Fruit fly (Drosophila melanogaster) whole organism, embryonic: ENCODE results near the gene ZIPIC.

Experiments
- Awh ChIP-seq: fragments of 200-800 bp; sonication (Bioruptor generic); IDR thresholded peaks from 2 replicates; pipeline ENCODE4, ENCODE4 v1.3.6; 2022; ENCODE audit warnings: missing biosample characterization, missing genetic modification characterization
- CG10366 ChIP-seq: fragments of 200-800 bp; sonication (Bioruptor generic); IDR thresholded peaks from 2 replicates; pipeline ENCODE4 v1.3.6; 2022; ENCODE audit warnings: missing biosample characterization, missing genetic modification characterization
- CG10565 ChIP-seq: fragments of 200-800 bp; sonication (Bioruptor generic); optimal IDR thresholded peaks from 3 replicates; lab custom pipeline; 2016; ENCODE audit warnings: missing biosample characterization, mild to moderate bottlenecking, missing genetic modification characterization
- CG10654 ChIP-seq: fragments of 200-800 bp; sonication (Bioruptor generic); optimal IDR thresholded peaks from 2 replicates; lab custom pipeline; 2016; ENCODE audit warnings: missing biosample characterization, missing genetic modification characterization
- CG11085 ChIP-seq: fragments of 200-800 bp; sonication (Bioruptor generic); IDR thresholded peaks from 2 replicates; pipeline ENCODE4 v1.3.6; 2022; ENCODE audit warnings: missing biosample characterization, missing genetic modification characterization
- CG11247 ChIP-seq: fragments of 200-800 bp; sonication (Bioruptor generic); IDR thresholded peaks from 2 replicates; pipeline ENCODE4 v1.3.6; 2022; ENCODE audit warnings: missing biosample characterization, missing genetic modification characterization
- CG12219 ChIP-seq: fragments of 200-800 bp; sonication (Bioruptor generic); optimal IDR thresholded peaks from 3 replicates; lab custom pipeline; 2018; ENCODE audit warnings: missing biosample characterization, mild to moderate bottlenecking, missing genetic modification characterization
- CG12744 ChIP-seq: fragments of 200-800 bp; sonication (Bioruptor generic); optimal IDR thresholded peaks from 2 replicates; lab custom pipeline; 2016; ENCODE audit warnings: missing biosample characterization, missing genetic modification characterization
- CG12942 ChIP-seq: fragments of 200-800 bp; sonication (Bioruptor generic); optimal IDR thresholded peaks from 3 replicates; lab custom pipeline; 2016; ENCODE audit warnings: missing biosample characterization, missing genetic modification characterization
- CG14667 ChIP-seq: fragments of 200-800 bp; sonication (Bioruptor generic); IDR thresholded peaks from 2 replicates; pipeline ENCODE4 v1.3.6; 2022; ENCODE audit warnings: missing biosample characterization, missing genetic modification characterization
- CG14965 ChIP-seq: fragments of 200-800 bp; sonication (Bioruptor generic); optimal IDR thresholded peaks from 2 replicates; lab custom pipeline; 2016; ENCODE audit warnings: missing biosample characterization, missing genetic modification characterization, borderline replicate concordance
- CG1792 ChIP-seq: fragments of 200-800 bp; sonication (Bioruptor generic); optimal IDR thresholded peaks from 2 replicates; lab custom pipeline; 2016; ENCODE audit warnings: missing biosample characterization, missing genetic modification characterization
- CG18011 ChIP-seq: fragments of 200-800 bp; sonication (Bioruptor generic); optimal IDR thresholded peaks from 2 replicates; lab custom pipeline; 2017; ENCODE audit warnings: missing biosample characterization, missing genetic modification characterization, mild to moderate bottlenecking, moderate library complexity, missing genotype
- CG33213 ChIP-seq: fragments of 200-800 bp; sonication (Bioruptor generic); optimal IDR thresholded peaks from 3 replicates; lab custom pipeline; 2016; ENCODE audit warnings: missing biosample characterization, missing genetic modification characterization
- CG43689 ChIP-seq: fragments of 200-800 bp; sonication (Bioruptor generic); IDR thresholded peaks from 2 replicates; pipeline ENCODE4 v1.3.6; 2022; ENCODE audit warnings: missing biosample characterization, missing genetic modification characterization
- CG6654 ChIP-seq: fragments of 200-800 bp; sonication (Bioruptor generic); optimal IDR thresholded peaks from 2 replicates; lab custom pipeline; 2017; ENCODE audit warnings: missing biosample characterization, mild to moderate bottlenecking, missing genetic modification characterization
- CG6689 ChIP-seq: fragments of 200-800 bp; sonication (Bioruptor generic); IDR thresholded peaks from 2 replicates; pipeline ENCODE4 v1.3.6; 2022; ENCODE audit warnings: missing biosample characterization, missing genetic modification characterization
- CG7928 ChIP-seq: fragments of 200-800 bp; sonication (Bioruptor generic); optimal IDR thresholded peaks from 2 replicates; lab custom pipeline; 2017; ENCODE audit warnings: missing biosample characterization, mild to moderate bottlenecking, missing genetic modification characterization
- CG8281 ChIP-seq: fragments of 200-800 bp; sonication (Bioruptor generic); optimal IDR thresholded peaks from 2 replicates; lab custom pipeline; 2018; ENCODE audit warnings: missing biosample characterization, mild to moderate bottlenecking, missing genetic modification characterization, moderate library complexity
- CG8388 ChIP-seq: fragments of 200-800 bp; sonication (Bioruptor generic); optimal IDR thresholded peaks from 2 replicates; lab custom pipeline; 2019; ENCODE audit warnings: missing biosample characterization, mild to moderate bottlenecking, missing genetic modification characterization, moderate library complexity
- CG9932 ChIP-seq: fragments of 200-800 bp; sonication (Bioruptor generic); IDR thresholded peaks from 2 replicates; pipeline ENCODE4 v1.3.6; 2022; ENCODE audit warnings: missing biosample characterization, missing genetic modification characterization
- Dip2 ChIP-seq: fragments of 200-800 bp; sonication (Bioruptor generic); IDR thresholded peaks from 2 replicates; pipeline ENCODE4 v1.3.6; 2022; ENCODE audit warnings: missing biosample characterization, missing genetic modification characterization
- Dll ChIP-seq: fragments of 200-800 bp; sonication (Bioruptor generic); IDR thresholded peaks from 4 replicates; pipeline ENCODE4 v1.3.6; 2022; ENCODE audit warnings: missing biosample characterization, missing genetic modification characterization; ENCODE audit not compliant: partially characterized antibody
- Eip74EF ChIP-seq, 2 experiments: fragments of 200-800 bp in 1 of 2; fragments of >200 bp in 1 of 2; sonication (Bioruptor generic) in 1 of 2; optimal IDR thresholded peaks; 2 replicates each; lab custom pipeline; 2017 to 2019; ENCODE audit warnings: missing biosample characterization in 2 of 2, missing genetic modification characterization in 2 of 2, mild to moderate bottlenecking in 1 of 2, moderate library complexity in 1 of 2
- Elba2 ChIP-seq: fragments of 200-800 bp; sonication (Bioruptor generic); optimal IDR thresholded peaks from 3 replicates; lab custom pipeline; 2016; ENCODE audit warnings: missing biosample characterization, missing genetic modification characterization
- Gsc ChIP-seq: fragments of 200-800 bp; sonication (Bioruptor generic); IDR thresholded peaks from 2 replicates; pipeline ENCODE4 v1.3.6; 2022; ENCODE audit warnings: missing biosample characterization, missing genetic modification characterization
- Hey ChIP-seq: fragments of 200-800 bp; sonication (Bioruptor generic); optimal IDR thresholded peaks from 3 replicates; lab custom pipeline; 2018; ENCODE audit warnings: missing biosample characterization, mild to moderate bottlenecking, missing genetic modification characterization
- HmgD ChIP-seq: fragments of 200-800 bp; sonication (Bioruptor generic); optimal IDR thresholded peaks from 3 replicates; lab custom pipeline; 2016; ENCODE audit warnings: missing biosample characterization, missing genetic modification characterization
- Hmx ChIP-seq: fragments of 200-800 bp; sonication (Bioruptor generic); optimal IDR thresholded peaks from 2 replicates; lab custom pipeline; 2016; ENCODE audit warnings: missing biosample characterization, missing genetic modification characterization
- Hr51 ChIP-seq, 2 experiments: fragments of 200-800 bp; sonication (Bioruptor generic); optimal IDR thresholded peaks; 2 replicates in 1 of 2; 3 replicates in 1 of 2; lab custom pipeline; 2016 to 2018; ENCODE audit warnings: missing biosample characterization in 2 of 2, missing genetic modification characterization in 2 of 2, mild to moderate bottlenecking in 1 of 2, moderate library complexity in 1 of 2
- Poxn ChIP-seq: fragments of 200-800 bp; sonication (Bioruptor generic); IDR thresholded peaks from 2 replicates; pipeline ENCODE4 v1.3.6; 2022; ENCODE audit warnings: missing biosample characterization, missing genetic modification characterization
- Rfx ChIP-seq: fragments of 200-800 bp; sonication (Bioruptor generic); IDR thresholded peaks from 2 replicates; pipeline ENCODE4 v1.3.6; 2022; ENCODE audit warnings: missing biosample characterization, missing genetic modification characterization
- Xbp1 ChIP-seq: fragments of 200-800 bp; sonication (Bioruptor generic); optimal IDR thresholded peaks from 3 replicates; lab custom pipeline; 2016; ENCODE audit warnings: missing biosample characterization, mild to moderate bottlenecking, missing genetic modification characterization
- ase ChIP-seq: fragments of 200-800 bp; sonication (Bioruptor generic); IDR thresholded peaks from 3 replicates; pipeline ENCODE4 v1.3.6; 2022; ENCODE audit warnings: missing biosample characterization, missing genetic modification characterization
- chif ChIP-seq, 2 experiments: fragments of 200-800 bp; sonication (Bioruptor generic); optimal IDR thresholded peaks; 3 replicates each; lab custom pipeline; 2016; ENCODE audit warnings: missing biosample characterization in 2 of 2, missing genetic modification characterization in 2 of 2
- chn ChIP-seq: fragments of 200-800 bp; sonication (Bioruptor generic); optimal IDR thresholded peaks from 2 replicates; lab custom pipeline; 2016; ENCODE audit warnings: missing biosample characterization, missing genetic modification characterization
- en ChIP-seq: fragments of 200-800 bp; sonication (Bioruptor generic); optimal IDR thresholded peaks from 2 replicates; lab custom pipeline; 2016; ENCODE audit warnings: missing biosample characterization, missing genetic modification characterization
- esg ChIP-seq: fragments of 200-800 bp; sonication (Bioruptor generic); conservative IDR thresholded peaks from 2 replicates; pipeline ENCODE4 v1.3.6; 2022; ENCODE audit warnings: missing biosample characterization, missing genetic modification characterization
- fd96Cb ChIP-seq: fragments of 200-800 bp; sonication (Bioruptor generic); optimal IDR thresholded peaks from 2 replicates; lab custom pipeline; 2018; ENCODE audit warnings: missing biosample characterization, mild to moderate bottlenecking, missing genetic modification characterization, moderate library complexity
- fru ChIP-seq: fragments of >200 bp; optimal IDR thresholded peaks from 2 replicates; lab custom pipeline; 2017
- hbn ChIP-seq: fragments of 200-800 bp; sonication (Bioruptor generic); IDR thresholded peaks from 2 replicates; pipeline ENCODE4 v1.3.6; 2022; ENCODE audit warnings: missing biosample characterization, missing genetic modification characterization; ENCODE audit not compliant: partially characterized antibody
- inv ChIP-seq: fragments of 200-800 bp; sonication (Bioruptor generic); IDR thresholded peaks from 2 replicates; pipeline ENCODE4 v1.3.6; 2022; ENCODE audit warnings: missing biosample characterization, missing genetic modification characterization; ENCODE audit not compliant: partially characterized antibody
- lbe ChIP-seq: fragments of 200-800 bp; sonication (Bioruptor generic); optimal IDR thresholded peaks from 2 replicates; lab custom pipeline; 2016; ENCODE audit warnings: missing biosample characterization, mild to moderate bottlenecking, missing genetic modification characterization
- lmd ChIP-seq: fragments of 200-800 bp; sonication (Bioruptor generic); IDR thresholded peaks from 2 replicates; pipeline ENCODE4 v1.3.6; 2022; ENCODE audit warnings: missing biosample characterization, missing genetic modification characterization
- psq ChIP-seq: fragments of 200-800 bp; sonication (Bioruptor generic); optimal IDR thresholded peaks from 2 replicates; lab custom pipeline; 2017; ENCODE audit warnings: missing biosample characterization, missing genetic modification characterization
- repo ChIP-seq: fragments of 200-800 bp; sonication (Bioruptor generic); optimal IDR thresholded peaks from 2 replicates; lab custom pipeline; 2016; ENCODE audit warnings: missing biosample characterization, missing genetic modification characterization
- twi ChIP-seq: fragments of 200-800 bp; optimal IDR thresholded peaks from 2 replicates; lab custom pipeline; 2019; ENCODE audit warnings: missing biosample characterization, mild to moderate bottlenecking, missing genetic modification characterization, moderate library complexity
- wdn ChIP-seq: fragments of 200-800 bp; sonication (Bioruptor generic); IDR thresholded peaks from 2 replicates; pipeline ENCODE4 v1.3.6; 2022; ENCODE audit warnings: missing biosample characterization, missing genetic modification characterization
- zfh2 ChIP-seq: fragments of 200-800 bp; sonication (Bioruptor generic); optimal IDR thresholded peaks from 2 replicates; lab custom pipeline; 2016; ENCODE audit warnings: missing biosample characterization, missing genetic modification characterization

Gene ZIPIC

dm6 chr3R:30046029-30047001 lies 9.6 kb upstream of the ZIPIC start, which contains the start of the genes RpL32 and CG7943 (continued):
- peak; percentile 96 for TF ChIP-seq repo (GFP tag; lab: Kevin White, UChicago)
- TF ChIP-seq CG11085: peak; percentile 93
- peak; percentile 34 for TF ChIP-seq Elba2 (GFP tag; lab: Kevin White, UChicago)
- peak; percentile 98 for TF ChIP-seq Rfx (GFP tag; lab: Robert Waterston, UW)
- peak; percentile 88 for TF ChIP-seq fd96Cb (tag; lab: Kevin White, UChicago)
- TF ChIP-seq hbn (GFP tag; lab: Robert Waterston, UW): peak; percentile 100
- TF ChIP-seq CG18011 (GFP tag; lab: Kevin White, UChicago): peak; percentile 77
- TF ChIP-seq CG14965: peak; percentile 79
- peak; percentile 89 for TF ChIP-seq CG14667
- peak; percentile 86 for TF ChIP-seq Hmx (GFP tag; lab: Kevin White, UChicago)
- TF ChIP-seq en (GFP tag; lab: Kevin White, UChicago): peak; percentile 90
- TF ChIP-seq zfh2 (GFP tag; lab: Kevin White, UChicago): peak; percentile 96
- TF ChIP-seq chn (GFP tag; lab: Kevin White, UChicago): peak; percentile 90
- TF ChIP-seq chif (GFP tag; optimal IDR thresholded peaks at IDR 0.05; lab: Kevin White, UChicago): peak; percentile 80 to 97
- TF ChIP-seq Awh (GFP tag; lab: Robert Waterston, UW): peak; percentile 86
- peak; percentile 93 for TF ChIP-seq CG10366 (GFP tag; lab: Robert Waterston, UW)
- TF ChIP-seq lbe (GFP tag; lab: Kevin White, UChicago): peak; percentile 95
- peak; percentile 60 for TF ChIP-seq CG8281 (tag; lab: Kevin White, UChicago)
- TF ChIP-seq Poxn: peak; percentile 85
- peak; percentile 70 for TF ChIP-seq twi (tag; lab: Kevin White, UChicago)
- peak; percentile 90 for TF ChIP-seq HmgD (GFP tag; lab: Kevin White, UChicago)
- peak; percentile 78 for TF ChIP-seq CG12942
- peak; percentile 89 for TF ChIP-seq Hey (tag; lab: Kevin White, UChicago)
- TF ChIP-seq CG10565 (GFP tag; lab: Kevin White, UChicago): peak; percentile 90
- peak; percentile 91 for TF ChIP-seq CG1792 (GFP tag; lab: Kevin White, UChicago)
- peak; percentile 82 for TF ChIP-seq CG8388
- TF ChIP-seq CG7928 (GFP tag; lab: Kevin White, UChicago): peak; percentile 77
- TF ChIP-seq CG11247 (GFP tag; lab: Robert Waterston, UW): peak; percentile 96
- peak; percentile 85 for TF ChIP-seq Gsc (GFP tag; lab: Robert Waterston, UW)
- TF ChIP-seq CG6689 (GFP tag; lab: Robert Waterston, UW): peak; percentile 92
- TF ChIP-seq psq: peak; percentile 62
- peak in 1 of 2 experiments; percentile 65 for TF ChIP-seq Eip74EF (GFP tag; optimal IDR thresholded peaks at IDR 0.05; lab: Kevin White, UChicago)
- no peak for TF ChIP-seq fru (lab: Kevin White, UChicago)
- TF ChIP-seq inv (GFP tag; lab: Robert Waterston, UW): peak; percentile 100
- TF ChIP-seq CG9932: peak; percentile 99
- TF ChIP-seq Dll: peak; percentile 100
- TF ChIP-seq CG6654: peak; percentile 84
- TF ChIP-seq wdn (GFP tag; lab: Robert Waterston, UW): peak; percentile 91
- peak; percentile 89 for TF ChIP-seq CG43689
- peak; percentile 95 for TF ChIP-seq CG10654 (GFP tag; lab: Kevin White, UChicago)
- peak; percentile 77 for TF ChIP-seq CG12219 (GFP tag; lab: Kevin White, UChicago)
- peak; percentile 95 for TF ChIP-seq lmd
- TF ChIP-seq CG12744: peak; percentile 77
- peak; percentile 87 for TF ChIP-seq Xbp1
- TF ChIP-seq CG33213 (GFP tag; lab: Kevin White, UChicago): peak; percentile 96
- peak; percentile 94 for TF ChIP-seq ase (GFP tag; lab: Robert Waterston, UW)
- TF ChIP-seq esg (GFP tag; lab: Robert Waterston, UW): peak; percentile 95
- TF ChIP-seq Dip2 (GFP tag; lab: Robert Waterston, UW): peak; percentile 69
- peak; percentile 84 to 94 for TF ChIP-seq Hr51 (GFP tag; optimal IDR thresholded peaks at IDR 0.05; lab: Kevin White, UChicago)
